Fruit fly (Drosophila melanogaster): ENCODE measurements around the gene Prosalpha2.

Gene Prosalpha2

dm6 chr3R:12401672-12402296 lies 29.3 kb upstream of the Prosalpha2 start, which contains the start of gene DNAlig3 (continued):
- no peak for TF ChIP-seq CG12236 (GFP tag; optimal IDR thresholded peaks at IDR 0.05)
- TF ChIP-seq Deaf1 (tag; optimal IDR thresholded peaks at IDR 0.05) = no peak
- TF ChIP-seq MESR4 (GFP tag; optimal IDR thresholded peaks at IDR 0.05) = peak; percentile 23
- 0 out of 2 replicates have a peak, but pooled peaks have one; percentile 25 for TF ChIP-seq tna (GFP tag; IDR thresholded peaks at IDR 0.05; ENCODE audit: partially characterized antibody)
- no peak for TF ChIP-seq CG11696 (GFP tag; IDR thresholded peaks at IDR 0.05)
- no peak for TF ChIP-seq zfh1 (GFP tag; IDR thresholded peaks at IDR 0.05)
- peak; percentile 33 to 93 for TF ChIP-seq crp (GFP tag; optimal IDR thresholded peaks at IDR 0.05)
- TF ChIP-seq CG3847 (GFP tag; IDR thresholded peaks at IDR 0.05) = no peak
- peak; percentile 44 for TF ChIP-seq CG34376 (GFP tag; optimal IDR thresholded peaks at IDR 0.05)
- TF ChIP-seq CG31224 (GFP tag; IDR thresholded peaks at IDR 0.05) = no peak
- TF ChIP-seq bbx (GFP tag; IDR thresholded peaks at IDR 0.05; ENCODE audit: partially characterized antibody) = peak; percentile 63
- no peak for TF ChIP-seq vvl (GFP tag; IDR thresholded peaks at IDR 0.05)
- TF ChIP-seq MBD-R2 (GFP tag; IDR thresholded peaks at IDR 0.05) = peak; percentile 76
- TF ChIP-seq CG18599 (GFP tag; optimal IDR thresholded peaks at IDR 0.05) = no peak
- TF ChIP-seq Dp (GFP tag; optimal IDR thresholded peaks at IDR 0.05) = peak; percentile 86
- peak; percentile 79 for TF ChIP-seq CG15514 (GFP tag; optimal IDR thresholded peaks at IDR 0.05)
- no peak for TF ChIP-seq tin (GFP tag; optimal IDR thresholded peaks at IDR 0.05)
- no peak for TF ChIP-seq unpg (GFP tag; optimal IDR thresholded peaks at IDR 0.05)
- no peak for TF ChIP-seq dati (GFP tag; IDR thresholded peaks at IDR 0.05)
- TF ChIP-seq Camta (GFP tag; optimal IDR thresholded peaks at IDR 0.05) = no peak
- no peak for TF ChIP-seq da (GFP tag; optimal IDR thresholded peaks at IDR 0.05)
- no peak for TF ChIP-seq CG18476 (GFP tag; optimal IDR thresholded peaks at IDR 0.05)
- no peak for TF ChIP-seq toy (GFP tag; IDR thresholded peaks at IDR 0.05)
- TF ChIP-seq CG8290 (GFP tag; optimal IDR thresholded peaks at IDR 0.05) = no peak
- TF ChIP-seq CG8290 (tag; optimal IDR thresholded peaks at IDR 0.05) = peak in 1 of 2 experiments; percentile 40
- no peak for TF ChIP-seq luna (GFP tag; optimal IDR thresholded peaks at IDR 0.05)
- TF ChIP-seq CG9932 (GFP tag; IDR thresholded peaks at IDR 0.05) = no peak
- no peak for TF ChIP-seq cg (GFP tag; optimal IDR thresholded peaks at IDR 0.05)
- TF ChIP-seq z (GFP tag; IDR thresholded peaks at IDR 0.05) = no peak
- TF ChIP-seq Bdp1 (GFP tag; optimal IDR thresholded peaks at IDR 0.05) = no peak
- TF ChIP-seq jing (GFP tag; optimal IDR thresholded peaks at IDR 0.05) = no peak
- TF ChIP-seq dimm (GFP tag; IDR thresholded peaks at IDR 0.05) = no peak
- no peak for TF ChIP-seq peb (GFP tag; IDR thresholded peaks at IDR 0.05)
- TF ChIP-seq Adf1 (GFP tag; IDR thresholded peaks at IDR 0.05) = no peak
- TF ChIP-seq schlank (tag; optimal IDR thresholded peaks at IDR 0.05) = no peak
- TF ChIP-seq ERR (GFP tag; optimal IDR thresholded peaks at IDR 0.05) = no peak
- no peak for TF ChIP-seq nau (GFP tag; optimal IDR thresholded peaks at IDR 0.05)
- no peak for TF ChIP-seq CG30403 (GFP tag; optimal IDR thresholded peaks at IDR 0.05)
- TF ChIP-seq Nf-YA (GFP tag; IDR thresholded peaks at IDR 0.05) = peak; percentile 23; the same call in 1 of the 2 replicates
- TF ChIP-seq CG12071 (GFP tag; optimal IDR thresholded peaks at IDR 0.05) = peak; percentile 44
- TF ChIP-seq aop (GFP tag; IDR thresholded peaks at IDR 0.05) = no peak
- TF ChIP-seq CG5953 (GFP tag; IDR thresholded peaks at IDR 0.05) = no peak
- no peak for TF ChIP-seq CG3163 (GFP tag; optimal IDR thresholded peaks at IDR 0.05)
- TF ChIP-seq otp (GFP tag; IDR thresholded peaks at IDR 0.05) = no peak
- peak; percentile 22 for TF ChIP-seq Sry-δ (GFP tag; optimal IDR thresholded peaks at IDR 0.05)
- no peak for TF ChIP-seq fd64A (GFP tag; optimal IDR thresholded peaks at IDR 0.05)
- peak; percentile 48 for TF ChIP-seq hbn (GFP tag; IDR thresholded peaks at IDR 0.05; ENCODE audit: partially characterized antibody)
- TF ChIP-seq CG10267 (tag; optimal IDR thresholded peaks at IDR 0.05) = no peak
- no peak for TF ChIP-seq B-H1 (GFP tag; IDR thresholded peaks at IDR 0.05)
- TF ChIP-seq croc (GFP tag; conservative IDR thresholded peaks at IDR 0.05) = no peak
- TF ChIP-seq shn (GFP tag; optimal IDR thresholded peaks at IDR 0.05) = no peak

All from whole organism, embryonic.